Fruit fly (Drosophila melanogaster) whole organism: ENCODE measurements around the gene Cyp313a1.

Experiments
- CG8478 ChIP-seq: fragments of >200 bp; optimal IDR thresholded peaks from 2 replicates; lab custom pipeline; 2018; ENCODE audit warnings: inconsistent platforms
- psq ChIP-seq: fragments of >200 bp; optimal IDR thresholded peaks from 2 replicates; lab custom pipeline; 2017
- usp ChIP-seq: fragments of >200 bp; optimal IDR thresholded peaks from 2 replicates; lab custom pipeline; 2017; ENCODE audit warnings: missing biosample characterization, missing genetic modification characterization, mixed read lengths

DNA sequence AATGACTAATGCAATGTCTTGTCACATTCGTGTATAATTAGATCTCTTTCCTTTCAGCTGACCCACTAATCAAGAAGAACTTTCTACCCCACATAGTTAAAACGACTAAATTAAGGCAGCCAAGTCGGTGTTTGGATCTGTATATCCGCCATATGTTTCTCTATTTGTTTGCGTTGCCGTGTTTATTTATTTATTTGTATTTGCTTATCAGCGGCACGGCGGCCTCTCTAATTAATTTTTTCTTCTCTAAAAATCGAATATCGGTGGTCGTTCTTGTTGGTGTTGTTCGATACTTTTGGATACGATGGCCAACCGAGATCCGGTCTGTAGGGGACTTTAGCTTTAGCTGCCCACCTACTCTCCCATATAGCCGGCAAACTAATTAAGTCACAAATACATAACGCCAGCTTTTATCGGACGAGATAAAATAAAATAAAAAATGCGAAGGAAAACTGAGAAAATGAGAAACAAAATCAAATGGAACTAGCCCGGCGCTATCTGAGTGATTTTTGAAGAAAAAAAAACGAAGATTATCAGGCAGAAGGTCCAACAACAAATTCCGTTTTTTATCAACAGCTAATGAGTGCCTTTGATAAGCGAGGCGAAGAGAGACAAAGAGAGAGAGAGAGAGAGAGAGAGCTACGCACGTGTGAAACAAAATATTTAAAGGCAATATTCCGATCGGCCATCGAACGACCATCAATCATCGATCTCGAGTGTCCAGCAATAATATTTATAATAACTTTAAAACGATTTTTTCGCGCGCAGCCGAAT lies 48.1 kb upstream of the Cyp313a1 start:
- TF ChIP-seq usp (GFP tag; lab: Kevin White, UChicago), result no peak
- no peak for TF ChIP-seq CG8478
- TF ChIP-seq psq (lab: Kevin White, UChicago), result no peak
